Fruit fly (Drosophila melanogaster) whole organism, embryonic: Measurements from ENCODE around the gene pug.

Experiments
- Abd-B ChIP-seq: fragments of 200-800 bp; sonication (Bioruptor generic); optimal IDR thresholded peaks from 2 replicates; lab custom pipeline; 2018; ENCODE audit warnings: missing biosample characterization, mild to moderate bottlenecking, missing genetic modification characterization, moderate library complexity
- Aef1 ChIP-seq: fragments of 200-800 bp; sonication (Bioruptor generic); IDR thresholded peaks from 3 replicates; pipeline ENCODE4 v1.3.6; 2022; ENCODE audit warnings: missing biosample characterization, missing genetic modification characterization
- Atf3 ChIP-seq: fragments of 200-800 bp; sonication (Bioruptor generic); optimal IDR thresholded peaks from 3 replicates; lab custom pipeline; 2016; ENCODE audit warnings: missing biosample characterization, missing genetic modification characterization
- Awh ChIP-seq: fragments of 200-800 bp; sonication (Bioruptor generic); IDR thresholded peaks from 2 replicates; pipeline ENCODE4, ENCODE4 v1.3.6; 2022; ENCODE audit warnings: missing biosample characterization, missing genetic modification characterization
- CG12659 ChIP-seq: fragments of 200-800 bp; sonication (Bioruptor generic); optimal IDR thresholded peaks from 3 replicates; lab custom pipeline; 2017; ENCODE audit warnings: mild to moderate bottlenecking, missing biosample characterization, missing genetic modification reagents, missing genetic modification characterization
- CG13775 ChIP-seq: fragments of 200-800 bp; sonication (Bioruptor generic); optimal IDR thresholded peaks from 3 replicates; lab custom pipeline; 2017; ENCODE audit warnings: missing biosample characterization, mild to moderate bottlenecking, missing genetic modification characterization
- CG15011 ChIP-seq: fragments of 200-800 bp; sonication (Bioruptor generic); optimal IDR thresholded peaks from 3 replicates; lab custom pipeline; 2018; ENCODE audit warnings: missing biosample characterization, mild to moderate bottlenecking, missing genetic modification characterization
- CG17829 ChIP-seq: fragments of 200-800 bp; optimal IDR thresholded peaks from 2 replicates; lab custom pipeline; 2019; ENCODE audit warnings: missing biosample characterization, mild to moderate bottlenecking, missing genetic modification characterization, moderate library complexity
- CG2116 ChIP-seq: fragments of 200-800 bp; sonication (Bioruptor generic); optimal IDR thresholded peaks from 3 replicates; lab custom pipeline; 2018; ENCODE audit warnings: missing biosample characterization, mild to moderate bottlenecking, missing genetic modification characterization
- CG3163 ChIP-seq: fragments of 200-800 bp; sonication (Bioruptor generic); optimal IDR thresholded peaks from 3 replicates; lab custom pipeline; 2016; ENCODE audit warnings: missing biosample characterization, missing genetic modification characterization
- CG32767 ChIP-seq: fragments of 200-800 bp; sonication (Bioruptor generic); IDR thresholded peaks from 2 replicates; pipeline ENCODE4 v1.3.6; 2022; ENCODE audit warnings: missing biosample characterization, missing genetic modification characterization
- CG4282 ChIP-seq: fragments of 200-800 bp; sonication (Bioruptor generic); optimal IDR thresholded peaks from 2 replicates; lab custom pipeline; 2016; ENCODE audit warnings: missing biosample characterization, missing genetic modification characterization
- CG4730 ChIP-seq: fragments of 200-800 bp; sonication (Bioruptor generic); IDR thresholded peaks from 2 replicates; pipeline ENCODE4 v1.3.6; 2022; ENCODE audit warnings: missing biosample characterization, missing genetic modification characterization
- CG8924 ChIP-seq: fragments of 200-800 bp; optimal IDR thresholded peaks from 3 replicates; lab custom pipeline; 2019; ENCODE audit warnings: missing biosample characterization, mild to moderate bottlenecking, missing genetic modification characterization, moderate library complexity
- CG9797 ChIP-seq: fragments of 200-800 bp; sonication (Bioruptor generic); optimal IDR thresholded peaks from 3 replicates; lab custom pipeline; 2018; ENCODE audit warnings: missing biosample characterization, mild to moderate bottlenecking, missing genetic modification characterization
- CTCF ChIP-seq: fragments of 200-800 bp; sonication (Bioruptor generic); optimal IDR thresholded peaks from 2 replicates; lab custom pipeline; 2017; ENCODE audit warnings: missing biosample characterization, mild to moderate bottlenecking, missing genetic modification characterization, moderate library complexity
- E2f2 ChIP-seq: fragments of 200-800 bp; sonication (Bioruptor generic); IDR thresholded peaks from 2 replicates; pipeline ENCODE4 v1.3.6; 2022; ENCODE audit warnings: missing biosample characterization, missing genetic modification characterization
- Fer3 ChIP-seq: fragments of 200-800 bp; sonication (Bioruptor generic); optimal IDR thresholded peaks from 2 replicates; lab custom pipeline; 2018; ENCODE audit warnings: missing biosample characterization, mild to moderate bottlenecking, missing genetic modification characterization, moderate library complexity
- HLH3B ChIP-seq: fragments of 200-800 bp; sonication (Bioruptor generic); IDR thresholded peaks from 2 replicates; pipeline ENCODE4 v1.3.6; 2022; ENCODE audit warnings: missing biosample characterization, missing genetic modification characterization
- Hand ChIP-seq: fragments of 200-800 bp; sonication (Bioruptor generic); optimal IDR thresholded peaks from 2 replicates; lab custom pipeline; 2017; ENCODE audit warnings: mild to moderate bottlenecking, missing biosample characterization, missing genetic modification reagents, missing genetic modification characterization
- Hsf ChIP-seq: fragments of 200-800 bp; sonication (Bioruptor generic); optimal IDR thresholded peaks from 3 replicates; lab custom pipeline; 2016; ENCODE audit warnings: missing biosample characterization, missing genetic modification characterization
- Lim3 ChIP-seq: fragments of 200-800 bp; sonication (Bioruptor generic); IDR thresholded peaks from 2 replicates; pipeline ENCODE4 v1.3.6; 2022; ENCODE audit warnings: missing biosample characterization, missing genetic modification characterization
- MBD-R2 ChIP-seq: fragments of 200-800 bp; sonication (Bioruptor generic); IDR thresholded peaks from 2 replicates; pipeline ENCODE4 v1.3.6; 2022; ENCODE audit warnings: missing biosample characterization, missing genetic modification characterization
- Mes4 ChIP-seq: fragments of 200-800 bp; sonication (Bioruptor generic); optimal IDR thresholded peaks from 2 replicates; lab custom pipeline; 2016; ENCODE audit warnings: missing biosample characterization, missing genetic modification characterization
- Mrtf ChIP-seq: fragments of 200-800 bp; sonication (Bioruptor generic); IDR thresholded peaks from 3 replicates; pipeline ENCODE4 v1.3.6; 2022; ENCODE audit warnings: missing biosample characterization, missing genetic modification characterization
- Ptx1 ChIP-seq: fragments of 200-800 bp; sonication (Bioruptor generic); IDR thresholded peaks from 2 replicates; pipeline ENCODE4 v1.3.6; 2022; ENCODE audit warnings: missing biosample characterization, missing genetic modification characterization
- Ravus ChIP-seq: fragments of 200-800 bp; sonication (Bioruptor generic); IDR thresholded peaks from 2 replicates; pipeline ENCODE4 v1.3.6; 2022; ENCODE audit warnings: missing biosample characterization, missing genetic modification characterization
- Tbp ChIP-seq: fragments of >200 bp; optimal IDR thresholded peaks from 2 replicates; lab custom pipeline; 2018; ENCODE audit warnings: missing biosample characterization, missing genetic modification characterization
- crc ChIP-seq: fragments of 200-800 bp; sonication (Bioruptor generic); optimal IDR thresholded peaks from 2 replicates; lab custom pipeline; 2016; ENCODE audit warnings: missing biosample characterization, missing genetic modification characterization
- dati ChIP-seq: fragments of 200-800 bp; sonication (Bioruptor generic); IDR thresholded peaks from 2 replicates; pipeline ENCODE4 v1.3.6; 2022; ENCODE audit warnings: missing biosample characterization, missing genetic modification characterization
- dimm ChIP-seq: fragments of 200-800 bp; sonication (Bioruptor generic); IDR thresholded peaks from 2 replicates; pipeline ENCODE4 v1.3.6; 2022; ENCODE audit warnings: missing biosample characterization, missing genetic modification characterization
- ftz-f1 ChIP-seq: fragments of 200-800 bp; sonication (Bioruptor generic); optimal IDR thresholded peaks from 2 replicates; lab custom pipeline; 2016; ENCODE audit warnings: missing biosample characterization, missing genetic modification characterization
- gsb ChIP-seq: fragments of 200-800 bp; sonication (Bioruptor generic); IDR thresholded peaks from 2 replicates; pipeline ENCODE4 v1.3.6; 2022; ENCODE audit warnings: missing biosample characterization, missing genetic modification characterization
- insv ChIP-seq, 2 experiments: fragments of 200-800 bp; sonication (Bioruptor generic); optimal IDR thresholded peaks; 3 replicates each; lab custom pipeline; 2016 to 2018; ENCODE audit warnings: missing biosample characterization in 2 of 2, missing genetic modification characterization in 2 of 2
- lmd ChIP-seq: fragments of 200-800 bp; sonication (Bioruptor generic); IDR thresholded peaks from 2 replicates; pipeline ENCODE4 v1.3.6; 2022; ENCODE audit warnings: missing biosample characterization, missing genetic modification characterization
- nau ChIP-seq: fragments of 200-800 bp; sonication (Bioruptor generic); optimal IDR thresholded peaks from 3 replicates; lab custom pipeline; 2017; ENCODE audit warnings: missing biosample characterization, mild to moderate bottlenecking, missing genetic modification characterization, missing genetic modification reagents
- otp ChIP-seq: fragments of 200-800 bp; sonication (Bioruptor generic); IDR thresholded peaks from 3 replicates; pipeline ENCODE4, ENCODE4 v1.3.6; 2022; ENCODE audit warnings: missing biosample characterization, missing genetic modification characterization
- prd ChIP-seq, 3 experiments: fragments of >200 bp in 2 of 3; fragments of 200-800 bp in 1 of 3; sonication (Bioruptor generic) in 1 of 3; optimal IDR thresholded peaks in 2 of 3; IDR thresholded peaks in 1 of 3; 2 replicates in 2 of 3; 3 replicates in 1 of 3; pipeline versions ENCODE4 v1.3.6 to Lab custom; 2017 to 2022; ENCODE audit warnings: missing biosample characterization in 1 of 3, missing genetic modification characterization in 1 of 3
- sim ChIP-seq: fragments of 200-800 bp; sonication (Bioruptor generic); IDR thresholded peaks from 2 replicates; pipeline ENCODE4 v1.3.6; 2022; ENCODE audit warnings: missing biosample characterization, missing genetic modification characterization
- sna ChIP-seq: fragments of 200-800 bp; sonication (Bioruptor generic); IDR thresholded peaks from 2 replicates; pipeline ENCODE4 v1.3.6; 2022; ENCODE audit warnings: missing biosample characterization, missing genetic modification characterization; ENCODE audit not compliant: partially characterized antibody
- so ChIP-seq: fragments of 200-800 bp; sonication (Bioruptor generic); IDR thresholded peaks from 3 replicates; pipeline ENCODE4 v1.3.6; 2022; ENCODE audit warnings: missing biosample characterization, missing genetic modification characterization
- tap ChIP-seq: fragments of 200-800 bp; optimal IDR thresholded peaks from 3 replicates; lab custom pipeline; 2019; ENCODE audit warnings: missing biosample characterization, mild to moderate bottlenecking, missing genetic modification characterization, moderate library complexity
- tll ChIP-seq, 2 experiments: fragments of 200-800 bp in 1 of 2; fragments of >200 bp in 1 of 2; sonication (Bioruptor generic) in 1 of 2; optimal IDR thresholded peaks; 2 replicates each; lab custom pipeline; 2017 to 2019; ENCODE audit warnings: missing biosample characterization in 2 of 2, missing genetic modification characterization in 2 of 2, mild to moderate bottlenecking in 1 of 2, moderate library complexity in 1 of 2
- twi ChIP-seq: fragments of 200-800 bp; optimal IDR thresholded peaks from 2 replicates; lab custom pipeline; 2019; ENCODE audit warnings: missing biosample characterization, mild to moderate bottlenecking, missing genetic modification characterization, moderate library complexity

pug gene

dm6 chr3R:10696371-10696777 lies at the start of gene pug, which contains the start of the genes CG14683 and CG46459 (continued):
- peak; percentile 6 for TF ChIP-seq Fer3 (tag; lab: Kevin White, UChicago)
- TF ChIP-seq ftz-f1 (GFP tag; lab: Kevin White, UChicago), result no peak
- peak; percentile 35; the same call in 1 of the 2 replicates for TF ChIP-seq MBD-R2
- peak; percentile 75 for TF ChIP-seq CG2116 (GFP tag; lab: Kevin White, UChicago)
- no peak for TF ChIP-seq sim (GFP tag; lab: Robert Waterston, UW)
- no peak for TF ChIP-seq gsb (GFP tag; lab: Robert Waterston, UW)
- TF ChIP-seq Mes4 (GFP tag; lab: Kevin White, UChicago), result no peak
- no peak for TF ChIP-seq CG15011 (GFP tag; lab: Kevin White, UChicago)
- peak; percentile 15 for TF ChIP-seq CG8924 (tag; lab: Kevin White, UChicago)
- no peak for TF ChIP-seq Ravus
- TF ChIP-seq Atf3 (GFP tag; lab: Kevin White, UChicago), result peak; percentile 40
- no peak for TF ChIP-seq prd (optimal IDR thresholded peaks at IDR 0.05; lab: Kevin White, UChicago)
- TF ChIP-seq prd (GFP tag; IDR thresholded peaks at IDR 0.05; lab: Robert Waterston, UW), result peak; percentile 48; the same call in 1 of the 3 replicates
- no peak for TF ChIP-seq Mrtf (GFP tag; lab: Robert Waterston, UW)
- TF ChIP-seq Ptx1 (GFP tag; lab: Robert Waterston, UW), result 0 out of 2 replicates have a peak, but pooled peaks have one; percentile 12
- TF ChIP-seq Abd-B, result no peak
- no peak for TF ChIP-seq tap (tag; lab: Kevin White, UChicago)
- no peak for TF ChIP-seq Lim3
- TF ChIP-seq so (GFP tag; lab: Robert Waterston, UW), result no peak
- no peak for TF ChIP-seq Tbp
- TF ChIP-seq CG12659 (GFP tag; lab: Kevin White, UChicago), result peak; percentile 23
- no peak for TF ChIP-seq dati
- peak; percentile 76 for TF ChIP-seq E2f2 (GFP tag; lab: Robert Waterston, UW)
- peak; percentile 5 for TF ChIP-seq twi (tag; lab: Kevin White, UChicago)
- TF ChIP-seq lmd (GFP tag; lab: Robert Waterston, UW), result no peak
- no peak for TF ChIP-seq CTCF (GFP tag; lab: Kevin White, UChicago)

dm6 chr3R:10647171-10647570 lies 49.2 kb upstream of the pug start:
- TF ChIP-seq CG17829 (tag; lab: Kevin White, UChicago), result no peak
- TF ChIP-seq HLH3B (GFP tag; lab: Robert Waterston, UW), result no peak
- no peak for TF ChIP-seq CG4730 (GFP tag; lab: Robert Waterston, UW)
- TF ChIP-seq CG9797 (GFP tag; lab: Kevin White, UChicago), result no peak
- no peak for TF ChIP-seq CG3163
- no peak for TF ChIP-seq Aef1 (GFP tag; lab: Robert Waterston, UW)
- TF ChIP-seq Hand (GFP tag; lab: Kevin White, UChicago), result no peak
- peak; percentile 56; the same call in 1 of the 2 replicates for TF ChIP-seq Awh (GFP tag; lab: Robert Waterston, UW)
- TF ChIP-seq dimm (GFP tag; lab: Robert Waterston, UW), result no peak
- peak; percentile 95 for TF ChIP-seq CG13775 (GFP tag; lab: Kevin White, UChicago)
- TF ChIP-seq nau, result no peak
- TF ChIP-seq Hsf, result no peak
- TF ChIP-seq tll (GFP tag; optimal IDR thresholded peaks at IDR 0.05; lab: Kevin White, UChicago), result peak in 1 of 2 experiments; percentile 28
- no peak for TF ChIP-seq insv (GFP tag; optimal IDR thresholded peaks at IDR 0.05; lab: Kevin White, UChicago)
- TF ChIP-seq crc (GFP tag; lab: Kevin White, UChicago), result no peak
- no peak for TF ChIP-seq CG4282 (GFP tag; lab: Kevin White, UChicago)
- TF ChIP-seq otp (GFP tag; lab: Robert Waterston, UW), result no peak
- no peak for TF ChIP-seq CG32767 (GFP tag; lab: Robert Waterston, UW)
- TF ChIP-seq Mrtf (GFP tag; lab: Robert Waterston, UW), result no peak
- TF ChIP-seq sna, result no peak
